Worm (Caenorhabditis elegans) whole organism, L4 larva: ENCODE data around the gene F31B9.7.

Source experiments
- R02D3.7 ChIP-seq: fragments of 150-350 bp; sonication (generic microtip); optimal IDR thresholded peaks from 3 replicates; lab custom pipeline; 2014; ENCODE audit warnings: missing biosample characterization, missing genetic modification characterization
- T20F7.1 ChIP-seq: fragments of 200-800 bp; sonication (Bioruptor generic); optimal IDR thresholded peaks from 2 replicates; lab custom pipeline; 2018; ENCODE audit warnings: mild to moderate bottlenecking, missing genetic modification characterization, missing compliant biosample characterization
- T26A8.4 ChIP-seq: fragments of 200-800 bp; sonication (Bioruptor generic); IDR thresholded peaks from 2 replicates; pipeline ENCODE4 v1.3.6; 2022; ENCODE audit warnings: missing genetic modification characterization, missing compliant biosample characterization
- Y48G9A.11 ChIP-seq: fragments of 200-800 bp; sonication (Bioruptor generic); IDR thresholded peaks from 2 replicates; pipeline ENCODE4 v1.3.6; 2022; ENCODE audit warnings: missing genetic modification reagents, missing genetic modification characterization, missing compliant biosample characterization
- Y5F2A.4 ChIP-seq: fragments of 200-800 bp; sonication (Bioruptor generic); optimal IDR thresholded peaks from 2 replicates; lab custom pipeline; 2018; ENCODE audit warnings: mild to moderate bottlenecking, missing genetic modification characterization, missing compliant biosample characterization
- ZK546.5 ChIP-seq, 2 experiments: sonication (generic microtip); optimal IDR thresholded peaks; 2 replicates each; lab custom pipeline; 2017; ENCODE audit warnings: missing biosample characterization in 2 of 2, missing genetic modification characterization in 2 of 2
- aha-1 ChIP-seq: fragments of 150-350 bp; peaks from one replicate; lab custom pipeline; 2014; ENCODE audit warnings: missing biosample characterization, missing genetic modification characterization
- ama-1 ChIP-seq: fragments of 150-350 bp; optimal IDR thresholded peaks from 2 replicates; lab custom pipeline; 2014; ENCODE audit warnings: inconsistent platforms, mixed read lengths
- attf-4 ChIP-seq: sonication (generic microtip); optimal IDR thresholded peaks from 3 replicates; lab custom pipeline; 2017; ENCODE audit warnings: missing biosample characterization, missing genetic modification characterization
- ceh-20 ChIP-seq: fragments of 200-800 bp; sonication (Bioruptor generic); IDR thresholded peaks from 2 replicates; pipeline ENCODE4 v1.3.6; 2022; ENCODE audit warnings: missing genetic modification reagents, missing genetic modification characterization, missing compliant biosample characterization
- ceh-32 ChIP-seq: sonication (generic microtip); optimal IDR thresholded peaks from 2 replicates; lab custom pipeline; 2016; ENCODE audit warnings: mild to moderate bottlenecking, missing genetic modification characterization, missing compliant biosample characterization; ENCODE audit not compliant: poor library complexity
- ces-1 ChIP-seq: fragments of 150-350 bp; sonication (generic microtip); optimal IDR thresholded peaks from 4 replicates; lab custom pipeline; 2014; ENCODE audit warnings: missing biosample characterization, missing genetic modification reagents, missing genetic modification characterization
- cey-2 ChIP-seq: sonication (generic microtip); optimal IDR thresholded peaks from 3 replicates; lab custom pipeline; 2017; ENCODE audit warnings: missing genetic modification characterization, mild to moderate bottlenecking, missing compliant biosample characterization, antibody characterized with exemption, borderline replicate concordance; ENCODE audit not compliant: insufficient read depth
- daf-12 ChIP-seq: fragments of 150-350 bp; optimal IDR thresholded peaks from 2 replicates; lab custom pipeline; 2014; ENCODE audit warnings: missing biosample characterization, missing genetic modification reagents, missing genetic modification characterization
- daf-8 ChIP-seq: fragments of 200-800 bp; sonication (Bioruptor generic); IDR thresholded peaks from 2 replicates; pipeline ENCODE4 v1.3.6; 2022; ENCODE audit warnings: missing genetic modification characterization, missing compliant biosample characterization
- dpl-1 ChIP-seq: fragments of 150-350 bp; optimal IDR thresholded peaks from 2 replicates; lab custom pipeline; 2014; ENCODE audit warnings: missing biosample characterization, missing genetic modification reagents, missing genetic modification characterization
- dve-1 ChIP-seq: sonication (generic microtip); optimal IDR thresholded peaks from 2 replicates; lab custom pipeline; 2017; ENCODE audit warnings: antibody characterized with exemption, mild to moderate bottlenecking, missing genetic modification characterization, missing compliant biosample characterization; ENCODE audit not compliant: insufficient read depth
- fos-1 ChIP-seq: fragments of 150-350 bp; optimal IDR thresholded peaks from 2 replicates; lab custom pipeline; 2014; ENCODE audit warnings: missing biosample characterization, missing genetic modification characterization
- hlh-30 ChIP-seq: sonication (generic microtip); optimal IDR thresholded peaks from 2 replicates; lab custom pipeline; 2017; ENCODE audit warnings: antibody characterized with exemption, mild to moderate bottlenecking, missing genetic modification characterization, missing compliant biosample characterization; ENCODE audit not compliant: insufficient read depth
- hmg-1.1 ChIP-seq: fragments of 200-800 bp; sonication (Bioruptor generic); IDR thresholded peaks from 2 replicates; pipeline ENCODE4 v1.3.6; 2022; ENCODE audit warnings: missing genetic modification reagents, missing genetic modification characterization, missing compliant biosample characterization
- jun-1 ChIP-seq: fragments of 150-350 bp; optimal IDR thresholded peaks from 2 replicates; lab custom pipeline; 2014; ENCODE audit warnings: missing biosample characterization, missing genetic modification reagents, missing genetic modification characterization
- lim-7 ChIP-seq: fragments of 200-800 bp; sonication (Bioruptor generic); IDR thresholded peaks from 2 replicates; pipeline ENCODE4 v1.3.6; 2022; ENCODE audit warnings: missing genetic modification characterization, missing compliant biosample characterization
- lin-39 ChIP-seq: fragments of 150-350 bp; optimal IDR thresholded peaks from 2 replicates; lab custom pipeline; 2014; ENCODE audit warnings: missing biosample characterization, missing genetic modification reagents, missing genetic modification characterization
- madf-5 ChIP-seq, 2 experiments: fragments of 200-800 bp; sonication (Bioruptor generic); IDR thresholded peaks; 2 replicates each; pipeline ENCODE4 v1.3.6; 2022; ENCODE audit warnings: missing compliant biosample characterization in 2 of 2, missing genetic modification characterization in 2 of 2
- mdt-29 ChIP-seq: fragments of 200-800 bp; sonication (Bioruptor generic); IDR thresholded peaks from 2 replicates; pipeline ENCODE4 v1.3.6; 2022; ENCODE audit warnings: missing genetic modification reagents, missing genetic modification characterization, missing compliant biosample characterization
- mep-1 ChIP-seq: fragments of 150-350 bp; sonication (generic microtip); optimal IDR thresholded peaks from 3 replicates; lab custom pipeline; 2014; ENCODE audit warnings: missing biosample characterization, missing genetic modification characterization
- mxl-3 ChIP-seq: fragments of 200-800 bp; sonication (Bioruptor generic); optimal IDR thresholded peaks from 2 replicates; lab custom pipeline; 2018; ENCODE audit warnings: mild to moderate bottlenecking, missing genetic modification characterization, missing compliant biosample characterization
- nhr-10 ChIP-seq: fragments of 150-350 bp; optimal IDR thresholded peaks from 2 replicates; lab custom pipeline; 2014; ENCODE audit warnings: missing biosample characterization, missing genetic modification characterization
- nhr-111 ChIP-seq: fragments of 200-800 bp; sonication (Bioruptor generic); optimal IDR thresholded peaks from 2 replicates; lab custom pipeline; 2018; ENCODE audit warnings: mild to moderate bottlenecking, missing genetic modification characterization, missing compliant biosample characterization
- nhr-237 ChIP-seq: sonication (generic microtip); optimal IDR thresholded peaks from 2 replicates; lab custom pipeline; 2017; ENCODE audit warnings: missing biosample characterization, missing genetic modification characterization
- nhr-25 ChIP-seq: sonication (generic microtip); optimal IDR thresholded peaks from 2 replicates; lab custom pipeline; 2017; ENCODE audit warnings: missing genetic modification characterization, mild to moderate bottlenecking, missing compliant biosample characterization, antibody characterized with exemption, moderate library complexity, borderline replicate concordance; ENCODE audit not compliant: insufficient read depth
- nhr-28 ChIP-seq: fragments of 150-350 bp; optimal IDR thresholded peaks from 2 replicates; lab custom pipeline; 2014; ENCODE audit warnings: missing biosample characterization, missing genetic modification characterization
- nhr-76 ChIP-seq: fragments of 150-350 bp; optimal IDR thresholded peaks from 2 replicates; lab custom pipeline; 2014; ENCODE audit warnings: missing biosample characterization, missing genetic modification characterization
- pqm-1 ChIP-seq: sonication (generic microtip); optimal IDR thresholded peaks from 2 replicates; lab custom pipeline; 2017; ENCODE audit warnings: missing biosample characterization, missing genetic modification characterization
- rbr-2 ChIP-seq: sonication (generic microtip); optimal IDR thresholded peaks from 2 replicates; lab custom pipeline; 2016; ENCODE audit warnings: missing genotype, missing genetic modification characterization, missing compliant biosample characterization
- set-16 ChIP-seq: fragments of 200-800 bp; sonication (Bioruptor generic); IDR thresholded peaks from 2 replicates; pipeline ENCODE4 v1.3.6; 2022; ENCODE audit warnings: missing genetic modification reagents, missing genetic modification characterization, missing compliant biosample characterization
- snpc-1.2 ChIP-seq: fragments of 200-800 bp; sonication (Bioruptor generic); IDR thresholded peaks from 2 replicates; pipeline ENCODE4 v1.3.6; 2022; ENCODE audit warnings: missing genetic modification reagents, missing genetic modification characterization, missing compliant biosample characterization
- snpc-4 ChIP-seq: fragments of 150-350 bp; optimal IDR thresholded peaks from 2 replicates; lab custom pipeline; 2014; ENCODE audit warnings: missing biosample characterization, missing genetic modification characterization
- spr-3 ChIP-seq: fragments of 200-800 bp; sonication (Bioruptor generic); optimal IDR thresholded peaks from 2 replicates; lab custom pipeline; 2018; ENCODE audit warnings: mild to moderate bottlenecking, missing genetic modification characterization, missing compliant biosample characterization
- unc-39 ChIP-seq: sonication (generic microtip); optimal IDR thresholded peaks from 2 replicates; lab custom pipeline; 2017; ENCODE audit warnings: missing biosample characterization, missing genetic modification characterization
- vab-7 ChIP-seq: fragments of 200-800 bp; sonication (Bioruptor generic); IDR thresholded peaks from 2 replicates; pipeline ENCODE4 v1.3.6; 2022; ENCODE audit warnings: missing genetic modification reagents, missing genetic modification characterization, missing compliant biosample characterization
- zfp-3 ChIP-seq: fragments of 200-800 bp; sonication (Bioruptor generic); conservative IDR thresholded peaks from 2 replicates; pipeline ENCODE4 v1.3.6; 2022; ENCODE audit warnings: missing genetic modification reagents, missing genetic modification characterization, missing compliant biosample characterization
- zip-11 ChIP-seq: fragments of 200-800 bp; sonication (Bioruptor generic); IDR thresholded peaks from 2 replicates; pipeline ENCODE4 v1.3.6; 2022; ENCODE audit warnings: missing genetic modification characterization, missing compliant biosample characterization
- zip-2 ChIP-seq: fragments of 150-350 bp; optimal IDR thresholded peaks from 2 replicates; lab custom pipeline; 2014; ENCODE audit warnings: missing biosample characterization, missing genetic modification characterization

Gene F31B9.7

DNA sequence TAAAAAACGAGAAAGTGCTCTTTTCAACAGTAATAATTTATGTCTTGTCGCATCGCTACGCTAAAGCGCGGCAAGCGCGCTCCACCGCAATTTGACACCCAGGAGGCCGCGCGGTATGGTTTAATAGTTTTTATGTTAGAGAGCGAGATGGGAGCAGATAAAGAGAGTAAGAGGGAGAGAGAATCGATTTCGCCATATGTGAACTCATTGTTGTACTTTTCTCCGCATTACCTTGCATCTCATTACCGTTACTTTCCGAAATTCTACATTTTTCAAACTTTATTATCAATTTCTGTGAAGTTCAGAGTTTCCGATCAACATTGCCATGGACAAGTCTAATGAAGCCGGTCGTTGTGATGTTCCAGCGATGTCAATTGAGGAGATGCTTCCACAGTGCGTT is 4.0 kb downstream of the F31B9.7 start, which contains the start of gene F31B9.3:
TSS of gene F31B9.3 (plus strand) at position 301 of the 400 bp plus-strand sequence.
- no peak for TF ChIP-seq snpc-4 (tag; lab: Kevin White, UChicago)
- TF ChIP-seq dpl-1 (GFP tag; lab: Kevin White, UChicago) = no peak
- TF ChIP-seq T26A8.4 = no peak
- TF ChIP-seq nhr-111 = no peak
- TF ChIP-seq ceh-32 (tag; lab: Kevin White, UChicago) = no peak
- no peak for TF ChIP-seq ces-1 (GFP tag; lab: Kevin White, UChicago)
- TF ChIP-seq T20F7.1 (GFP tag; lab: Kevin White, UChicago) = no peak
- no peak for TF ChIP-seq spr-3 (GFP tag; lab: Kevin White, UChicago)
- no peak for TF ChIP-seq daf-8 (GFP tag; lab: Robert Waterston, UW)
- TF ChIP-seq nhr-237 (tag; lab: Kevin White, UChicago) = no peak
- no peak for TF ChIP-seq fos-1 (tag; lab: Kevin White, UChicago)
- no peak for TF ChIP-seq ama-1 (lab: Kevin White, UChicago)
- no peak for TF ChIP-seq mxl-3
- TF ChIP-seq Y5F2A.4 (GFP tag; lab: Kevin White, UChicago) = no peak
- TF ChIP-seq pqm-1 (tag; lab: Kevin White, UChicago) = no peak
- TF ChIP-seq ZK546.5 (tag; optimal IDR thresholded peaks at IDR 0.05; lab: Kevin White, UChicago) = no peak
- TF ChIP-seq nhr-76 (tag; lab: Kevin White, UChicago) = no peak
- no peak for TF ChIP-seq Y48G9A.11
- TF ChIP-seq ceh-20 (GFP tag; lab: Robert Waterston, UW) = no peak
- no peak for TF ChIP-seq mdt-29 (GFP tag; lab: Robert Waterston, UW)

DNA sequence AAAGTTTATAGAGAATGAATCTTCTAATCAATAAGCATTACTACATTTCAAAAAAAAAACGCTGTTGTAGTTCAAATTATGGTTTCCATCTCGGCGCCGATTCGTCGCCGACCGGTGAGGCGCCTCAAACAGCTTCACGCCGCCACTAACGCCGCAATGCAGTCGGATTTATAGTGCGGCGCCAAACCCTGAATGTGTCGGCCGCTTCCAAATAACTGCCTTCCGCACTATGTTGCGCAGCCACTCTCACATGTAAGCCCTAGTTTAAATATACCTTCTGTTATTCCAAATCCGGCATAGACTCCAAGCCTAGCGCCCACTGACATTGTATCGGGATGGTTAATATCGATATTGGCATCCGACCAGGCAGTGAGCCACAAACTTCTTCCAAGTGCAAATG is 13.4 kb downstream of the F31B9.7 start:
- TF ChIP-seq pqm-1 (tag; lab: Kevin White, UChicago) (no peak), nhr-76 (tag; lab: Kevin White, UChicago) (no peak), lin-39 (tag; lab: Kevin White, UChicago) (no peak), ces-1 (GFP tag; lab: Kevin White, UChicago) (no peak), set-16 (GFP tag; lab: Robert Waterston, UW) (0 out of 2 replicates have a peak, but pooled peaks have one; percentile 9), zfp-3 (no peak)
- TF ChIP-seq, all 104 proteins: peak for 1

DNA sequence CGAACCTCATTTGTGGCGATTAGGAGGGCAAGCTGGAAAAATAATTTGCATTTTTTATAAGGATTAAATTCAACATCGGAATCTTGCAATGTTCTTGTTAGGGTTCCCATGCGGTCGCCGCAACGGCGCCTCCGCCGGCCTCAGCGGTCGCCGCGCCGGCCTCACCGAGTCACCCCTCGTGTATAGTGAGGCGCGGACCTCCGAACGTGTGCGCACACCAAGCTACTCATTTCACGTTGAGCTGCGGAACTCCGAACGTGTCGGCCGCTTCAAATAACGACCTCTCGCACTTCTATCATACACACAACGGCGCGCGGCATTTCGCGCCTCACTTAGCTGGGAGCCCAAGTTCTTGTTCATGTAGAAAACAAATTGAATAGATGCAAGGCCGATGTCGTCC is 18.4 kb downstream of the F31B9.7 start:
- TF ChIP-seq nhr-28 (tag; lab: Kevin White, UChicago) (no peak), zfp-3 (no peak), nhr-10 (tag; lab: Kevin White, UChicago) (no peak), snpc-1.2 (peak; percentile 29; the same call in 1 of the 2 replicates), R02D3.7 (no peak), madf-5 (GFP tag; IDR thresholded peaks at IDR 0.05; lab: Robert Waterston, UW) (0 out of 4 replicates have a peak, but pooled peaks of 1 of the 2 experiments have one; percentile 28), cey-2 (no peak), set-16 (GFP tag; lab: Robert Waterston, UW) (peak; percentile 91), snpc-4 (tag; lab: Kevin White, UChicago) (no peak)

DNA sequence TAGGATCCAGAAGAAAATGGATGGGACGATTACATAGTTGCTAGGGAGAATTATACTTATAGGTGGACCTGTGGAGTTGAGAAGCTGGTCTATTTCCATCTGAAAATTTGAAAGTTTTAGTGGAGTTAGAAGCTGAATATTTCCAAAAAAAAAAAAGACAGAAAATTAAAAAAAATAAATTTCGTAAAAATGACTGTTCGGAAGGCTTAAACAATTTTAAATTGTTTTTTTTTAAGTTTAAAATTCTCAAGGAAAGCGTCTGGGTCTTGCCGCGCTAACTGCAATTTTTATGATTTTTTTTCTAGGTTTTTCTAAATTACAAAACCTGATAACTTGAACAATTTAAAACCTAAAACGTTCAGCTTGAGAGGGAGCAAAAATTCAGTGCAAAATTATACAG is 19.8 kb downstream of the F31B9.7 start, which contains the start of gene mrp-3:
TSS of gene mrp-3 (minus strand) at position 101 of the 400 bp plus-strand sequence.
- no peak for TF ChIP-seq aha-1 (tag; lab: Kevin White, UChicago)
- TF ChIP-seq daf-12 (tag; lab: Kevin White, UChicago) = no peak
- TF ChIP-seq dve-1 (tag; lab: Kevin White, UChicago) = no peak

DNA sequence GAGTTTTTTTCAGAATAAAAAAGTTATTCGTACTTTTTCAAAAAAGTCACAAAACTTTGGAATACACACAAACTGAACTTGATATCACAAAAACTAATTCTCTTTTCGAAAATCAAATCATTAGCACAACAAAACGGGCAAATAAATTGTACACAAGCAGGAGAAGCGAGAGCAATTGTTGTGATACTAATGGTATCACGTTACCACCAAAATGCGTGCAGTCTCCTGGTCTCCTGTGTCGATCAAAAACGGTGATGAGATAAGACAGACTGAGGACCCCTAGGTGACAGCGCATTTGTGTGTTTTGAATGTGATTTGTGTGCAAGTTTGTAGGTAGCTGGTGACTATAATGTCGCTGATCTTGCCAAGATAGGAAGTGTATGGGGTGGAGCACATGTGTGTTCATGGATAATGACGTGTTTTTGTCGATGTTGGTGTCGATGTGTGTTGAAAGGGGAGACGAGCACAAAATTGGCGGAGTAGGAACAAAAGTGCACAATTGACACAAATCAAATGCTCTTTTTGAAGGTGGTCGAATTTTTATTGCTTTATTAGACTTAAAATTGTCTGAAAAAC is 20.4 kb downstream of the F31B9.7 start:
- TF ChIP-seq lim-7 (GFP tag; lab: Robert Waterston, UW) (no peak), dve-1 (tag; lab: Kevin White, UChicago) (peak; percentile 69), zip-2 (no peak), jun-1 (tag; lab: Kevin White, UChicago) (no peak), unc-39 (tag; lab: Kevin White, UChicago) (no peak), hlh-30 (tag; lab: Kevin White, UChicago) (peak; percentile 48), zip-11 (GFP tag; lab: Robert Waterston, UW) (no peak), rbr-2 (tag; lab: Kevin White, UChicago) (no peak), vab-7 (GFP tag; lab: Robert Waterston, UW) (no peak), attf-4 (tag; lab: Kevin White, UChicago) (no peak), nhr-25 (tag; lab: Kevin White, UChicago) (no peak), mep-1 (tag; lab: Kevin White, UChicago) (no peak), fos-1 (tag; lab: Kevin White, UChicago) (no peak), hmg-1.1 (GFP tag; lab: Robert Waterston, UW) (no peak)
